Worm (Caenorhabditis elegans) whole organism, young adult: ENCODE results near the gene srg-60.
A peak's percentile ranks its signal among the peaks of the same experiment; 100 is the strongest.

ENCODE experiments used
- B0035.1 ChIP-seq: sonication (generic microtip); optimal IDR thresholded peaks from 2 replicates; lab custom pipeline; 2016; ENCODE audit warnings: missing genetic modification characterization, mild to moderate bottlenecking, missing compliant biosample characterization, missing genotype, missing genetic modification reagents
- B0261.1 ChIP-seq: sonication (generic microtip); optimal IDR thresholded peaks from 2 replicates; lab custom pipeline; 2016; ENCODE audit warnings: mild to moderate bottlenecking, missing genetic modification characterization, moderate library complexity, missing compliant biosample characterization
- C17E4.6 ChIP-seq: fragments of 200-800 bp; sonication (Bioruptor generic); IDR thresholded peaks from 2 replicates; pipeline ENCODE4 v1.3.6; 2022; ENCODE audit warnings: missing genetic modification reagents, missing genetic modification characterization, missing compliant biosample characterization
- F10E7.11 ChIP-seq: sonication (generic microtip); optimal IDR thresholded peaks from 2 replicates; lab custom pipeline; 2017; ENCODE audit warnings: mild to moderate bottlenecking, missing genetic modification characterization, moderate library complexity, missing compliant biosample characterization
- F22D6.2 ChIP-seq: sonication (generic microtip); optimal IDR thresholded peaks from 2 replicates; lab custom pipeline; 2016; ENCODE audit warnings: mild to moderate bottlenecking, missing genetic modification characterization, missing compliant biosample characterization
- F23B12.7 ChIP-seq: sonication (generic microtip); optimal IDR thresholded peaks from 2 replicates; lab custom pipeline; 2017; ENCODE audit warnings: missing genetic modification characterization, mild to moderate bottlenecking, missing compliant biosample characterization, antibody characterized with exemption, moderate library complexity; ENCODE audit not compliant: insufficient read depth
- F33H1.4 ChIP-seq: fragments of 200-800 bp; sonication (Bioruptor generic); IDR thresholded peaks from 2 replicates; pipeline ENCODE4 v1.3.6; 2022; ENCODE audit warnings: missing genetic modification reagents, missing genetic modification characterization, missing compliant biosample characterization
- F52B5.7 ChIP-seq: sonication (generic microtip); optimal IDR thresholded peaks from 2 replicates; lab custom pipeline; 2016; ENCODE audit warnings: mild to moderate bottlenecking, missing genetic modification characterization, missing compliant biosample characterization
- F57C9.4 ChIP-seq: sonication (generic microtip); optimal IDR thresholded peaks from 2 replicates; lab custom pipeline; 2017; ENCODE audit warnings: mild to moderate bottlenecking, missing genetic modification characterization, missing compliant biosample characterization
- K11D2.4 ChIP-seq: fragments of 200-800 bp; sonication (Bioruptor generic); IDR thresholded peaks from 2 replicates; pipeline ENCODE4 v1.3.6; 2022; ENCODE audit warnings: missing genetic modification reagents, missing genetic modification characterization, missing compliant biosample characterization
- T07F8.4 ChIP-seq: sonication (generic microtip); optimal IDR thresholded peaks from 2 replicates; lab custom pipeline; 2016; ENCODE audit warnings: mild to moderate bottlenecking, missing genetic modification characterization, moderate library complexity, missing compliant biosample characterization
- Y67H2A.10 ChIP-seq: fragments of 200-800 bp; sonication (Bioruptor generic); conservative IDR thresholded peaks from 2 replicates; pipeline ENCODE4 v1.3.6; 2022; ENCODE audit warnings: missing genetic modification reagents, missing genetic modification characterization, missing compliant biosample characterization
- akir-1 ChIP-seq: fragments of 200-800 bp; sonication (Bioruptor generic); optimal IDR thresholded peaks from 2 replicates; lab custom pipeline; 2018; ENCODE audit warnings: mild to moderate bottlenecking, missing genetic modification characterization, moderate library complexity, missing compliant biosample characterization
- athp-1 ChIP-seq: sonication (generic microtip); optimal IDR thresholded peaks from 2 replicates; lab custom pipeline; 2017; ENCODE audit warnings: mild to moderate bottlenecking, missing genetic modification characterization, missing compliant biosample characterization
- attf-3 ChIP-seq: fragments of 200-800 bp; sonication (Bioruptor generic); conservative IDR thresholded peaks from 2 replicates; pipeline ENCODE4 v1.3.6; 2022; ENCODE audit warnings: missing genetic modification reagents, missing genetic modification characterization, missing compliant biosample characterization
- ccch-3 ChIP-seq: fragments of 200-800 bp; sonication (Bioruptor generic); optimal IDR thresholded peaks from 2 replicates; lab custom pipeline; 2018; ENCODE audit warnings: mild to moderate bottlenecking, missing genetic modification characterization, missing compliant biosample characterization
- ceh-100 ChIP-seq: fragments of 200-800 bp; sonication (Bioruptor generic); IDR thresholded peaks from 2 replicates; pipeline ENCODE4 v1.3.6; 2022; ENCODE audit warnings: missing genetic modification reagents, missing genetic modification characterization, missing compliant biosample characterization
- ceh-27 ChIP-seq: fragments of 200-800 bp; sonication (Bioruptor generic); optimal IDR thresholded peaks from 2 replicates; lab custom pipeline; 2018; ENCODE audit warnings: mild to moderate bottlenecking, missing genetic modification characterization, moderate library complexity, missing compliant biosample characterization
- ceh-91 ChIP-seq: fragments of 200-800 bp; sonication (Bioruptor generic); IDR thresholded peaks from 2 replicates; pipeline ENCODE4 v1.3.6; 2022; ENCODE audit warnings: missing genetic modification reagents, missing genetic modification characterization, missing compliant biosample characterization
- die-1 ChIP-seq: sonication (generic microtip); optimal IDR thresholded peaks from 2 replicates; lab custom pipeline; 2016; ENCODE audit warnings: missing genotype, mild to moderate bottlenecking, missing genetic modification characterization, missing compliant biosample characterization
- dpl-1 ChIP-seq: fragments of 150-350 bp; optimal IDR thresholded peaks from 2 replicates; lab custom pipeline; 2014; ENCODE audit warnings: missing biosample characterization, missing genetic modification reagents, missing genetic modification characterization
- efl-1 ChIP-seq: fragments of 150-350 bp; optimal IDR thresholded peaks from 2 replicates; lab custom pipeline; 2014; ENCODE audit warnings: missing biosample characterization, missing genetic modification reagents, missing genetic modification characterization
- egrh-3 ChIP-seq: fragments of 200-800 bp; sonication (Bioruptor generic); IDR thresholded peaks from 2 replicates; pipeline ENCODE4 v1.3.6; 2022; ENCODE audit warnings: missing genetic modification reagents, missing genetic modification characterization, missing compliant biosample characterization
- ekl-4 ChIP-seq: fragments of 200-800 bp; sonication (Bioruptor generic); IDR thresholded peaks from 2 replicates; pipeline ENCODE4 v1.3.6; 2022; ENCODE audit warnings: missing genetic modification reagents, missing genetic modification characterization, missing compliant biosample characterization
- hmg-1.2 ChIP-seq: fragments of 200-800 bp; sonication (Bioruptor generic); IDR thresholded peaks from 2 replicates; pipeline ENCODE4 v1.3.6; 2022; ENCODE audit warnings: missing genetic modification reagents, missing genetic modification characterization, missing compliant biosample characterization
- let-607 ChIP-seq, 2 experiments: fragments of 200-800 bp in 1 of 2; sonication (Bioruptor generic) in 1 of 2; sonication (generic microtip) in 1 of 2; optimal IDR thresholded peaks; 2 replicates each; lab custom pipeline; 2016 to 2018; ENCODE audit warnings: mild to moderate bottlenecking in 2 of 2, missing compliant biosample characterization in 2 of 2, missing genetic modification characterization in 2 of 2, moderate library complexity in 2 of 2, missing genotype in 1 of 2
- lin-40 ChIP-seq: sonication (generic microtip); optimal IDR thresholded peaks from 2 replicates; lab custom pipeline; 2016; ENCODE audit warnings: missing genetic modification characterization, mild to moderate bottlenecking, missing compliant biosample characterization, missing genotype, missing genetic modification reagents
- lin-54 ChIP-seq: fragments of 200-800 bp; sonication (Bioruptor generic); optimal IDR thresholded peaks from 2 replicates; lab custom pipeline; 2018; ENCODE audit warnings: mild to moderate bottlenecking, missing genetic modification characterization, missing compliant biosample characterization
- madf-10 ChIP-seq: sonication (generic microtip); optimal IDR thresholded peaks from 2 replicates; lab custom pipeline; 2016; ENCODE audit warnings: mild to moderate bottlenecking, missing genetic modification characterization, missing compliant biosample characterization
- madf-6 ChIP-seq: fragments of 200-800 bp; sonication (Bioruptor generic); IDR thresholded peaks from 2 replicates; pipeline ENCODE4 v1.3.6; 2022; ENCODE audit warnings: missing genetic modification reagents, missing genetic modification characterization, missing compliant biosample characterization
- madf-8 ChIP-seq: fragments of 200-800 bp; sonication (Bioruptor generic); conservative IDR thresholded peaks from 2 replicates; pipeline ENCODE4 v1.3.6; 2022; ENCODE audit warnings: missing genetic modification reagents, missing genetic modification characterization, missing compliant biosample characterization
- mcd-1 ChIP-seq: fragments of 200-800 bp; sonication (Bioruptor generic); IDR thresholded peaks from 2 replicates; pipeline ENCODE4 v1.3.6; 2022; ENCODE audit warnings: missing genetic modification reagents, missing genetic modification characterization, missing compliant biosample characterization
- nfya-2 ChIP-seq: fragments of 200-800 bp; sonication (Bioruptor generic); IDR thresholded peaks from 2 replicates; pipeline ENCODE4 v1.3.6; 2022; ENCODE audit warnings: missing genetic modification reagents, missing genetic modification characterization, missing compliant biosample characterization
- pbrm-1 ChIP-seq: fragments of 200-800 bp; sonication (Bioruptor generic); IDR thresholded peaks from 2 replicates; pipeline ENCODE4 v1.3.6; 2022; ENCODE audit warnings: missing genetic modification reagents, missing genetic modification characterization, missing compliant biosample characterization
- pha-4 ChIP-seq: fragments of 150-350 bp; sonication (generic microtip); optimal IDR thresholded peaks from 2 replicates; lab custom pipeline; 2014; ENCODE audit warnings: missing biosample characterization, missing genetic modification reagents, missing genetic modification characterization
- rcor-1 ChIP-seq: fragments of 200-800 bp; sonication (Bioruptor generic); IDR thresholded peaks from 2 replicates; pipeline ENCODE4 v1.3.6; 2022; ENCODE audit warnings: missing genetic modification reagents, missing genetic modification characterization, missing compliant biosample characterization
- repo-1 ChIP-seq: sonication (generic microtip); optimal IDR thresholded peaks from 2 replicates; lab custom pipeline; 2017; ENCODE audit warnings: mild to moderate bottlenecking, missing genetic modification characterization, missing compliant biosample characterization
- snpc-1.1 ChIP-seq: sonication (generic microtip); optimal IDR thresholded peaks from 2 replicates; lab custom pipeline; 2017; ENCODE audit warnings: missing genetic modification characterization, mild to moderate bottlenecking, missing compliant biosample characterization, antibody characterized with exemption, moderate library complexity, missing genotype, missing genetic modification reagents; ENCODE audit not compliant: insufficient read depth
- snpc-3.4 ChIP-seq: sonication (generic microtip); optimal IDR thresholded peaks from 2 replicates; lab custom pipeline; 2017; ENCODE audit warnings: missing genetic modification characterization, mild to moderate bottlenecking, missing compliant biosample characterization, antibody characterized with exemption, moderate library complexity, missing genotype, missing genetic modification reagents
- snpc-4 ChIP-seq, 5 experiments: fragments of 150-350 bp in 1 of 5; sonication (generic microtip) in 4 of 5; optimal IDR thresholded peaks; 2 replicates each; lab custom pipeline; 2014 to 2018; ENCODE audit warnings: missing genetic modification characterization in 5 of 5, missing biosample characterization in 3 of 5, antibody characterized with exemption in 2 of 5, mild to moderate bottlenecking in 2 of 5, missing compliant biosample characterization in 2 of 5, missing genotype in 2 of 5, moderate library complexity in 2 of 5, missing genetic modification reagents in 1 of 5
- tbp1 ChIP-seq: fragments of 200-800 bp; sonication (Bioruptor generic); optimal IDR thresholded peaks from 2 replicates; lab custom pipeline; 2018; ENCODE audit warnings: mild to moderate bottlenecking, missing genetic modification characterization, missing compliant biosample characterization
- tbx-9 ChIP-seq: sonication (generic microtip); optimal IDR thresholded peaks from 2 replicates; lab custom pipeline; 2016; ENCODE audit warnings: borderline replicate concordance, missing genetic modification characterization, inconsistent platforms, missing compliant biosample characterization
- unc-130 ChIP-seq: sonication (generic microtip); optimal IDR thresholded peaks from 2 replicates; lab custom pipeline; 2016; ENCODE audit warnings: missing genetic modification reagents, missing genetic modification characterization, missing compliant biosample characterization
- xnd-1 ChIP-seq: sonication (generic microtip); optimal IDR thresholded peaks from 2 replicates; lab custom pipeline; 2016; ENCODE audit warnings: missing genotype, missing genetic modification reagents, missing genetic modification characterization, missing compliant biosample characterization
- ztf-18 ChIP-seq: sonication (generic microtip); optimal IDR thresholded peaks from 2 replicates; lab custom pipeline; 2016; ENCODE audit warnings: missing genotype, mild to moderate bottlenecking, missing genetic modification characterization, missing compliant biosample characterization
- ztf-25 ChIP-seq: fragments of 200-800 bp; sonication (Bioruptor generic); IDR thresholded peaks from 2 replicates; pipeline ENCODE4 v1.3.6; 2022; ENCODE audit warnings: missing genetic modification reagents, missing genetic modification characterization, missing compliant biosample characterization
- ztf-3 ChIP-seq: fragments of 200-800 bp; sonication (Bioruptor generic); optimal IDR thresholded peaks from 2 replicates; lab custom pipeline; 2018; ENCODE audit warnings: mild to moderate bottlenecking, missing genetic modification characterization, missing compliant biosample characterization

The srg-60 gene

DNA sequence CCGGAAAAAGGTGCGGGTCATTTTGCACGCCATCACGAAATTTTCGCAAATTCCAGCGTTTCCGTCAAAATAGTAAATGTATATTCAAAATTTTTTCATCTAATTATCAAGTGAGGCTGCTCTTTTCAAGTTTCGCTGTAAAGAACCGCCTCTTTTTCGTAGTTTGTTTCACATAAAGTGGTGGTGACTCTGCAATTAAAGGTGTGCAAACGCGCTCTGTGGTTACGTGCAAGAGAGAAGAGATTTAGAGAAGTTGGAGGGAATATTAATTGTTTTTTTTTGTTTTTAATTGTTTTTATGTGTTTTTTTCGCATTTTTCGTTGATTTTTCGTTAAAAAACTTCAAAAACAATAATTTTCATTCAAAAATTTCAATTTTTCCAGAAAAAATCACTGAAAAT is 49.9 kb downstream of the srg-60 start, which contains the start of gene W02G9.3 (continued):
- TF ChIP-seq snpc-4 (GFP tag; optimal IDR thresholded peaks at IDR 0.05; lab: Kevin White, UChicago) (no peak), snpc-4 (tag; optimal IDR thresholded peaks at IDR 0.05; lab: Kevin White, UChicago) (peak; percentile 24 to 64 (median 44)), madf-10 (tag; lab: Kevin White, UChicago) (no peak), hmg-1.2 (GFP tag; lab: Robert Waterston, UW) (peak; percentile 99), Y67H2A.10 (no peak), snpc-1.1 (peak; percentile 3), C17E4.6 (no peak), F23B12.7 (tag; lab: Kevin White, UChicago) (peak; percentile 60), pha-4 (tag; lab: Kevin White, UChicago) (no peak), tbx-9 (tag; lab: Kevin White, UChicago) (no peak), ccch-3 (no peak), xnd-1 (tag; lab: Kevin White, UChicago) (no peak), ztf-18 (tag; lab: Kevin White, UChicago) (no peak), lin-40 (tag; lab: Kevin White, UChicago) (peak; percentile 40), pbrm-1 (GFP tag; lab: Robert Waterston, UW) (peak; percentile 68; the same call in 1 of the 2 replicates), ztf-3 (no peak), ceh-27 (GFP tag; lab: Kevin White, UChicago) (peak; percentile 51), F52B5.7 (no peak), F57C9.4 (tag; lab: Kevin White, UChicago) (no peak), ceh-100 (GFP tag; lab: Robert Waterston, UW) (peak; percentile 92), madf-8 (no peak), ekl-4 (GFP tag; lab: Robert Waterston, UW) (no peak), T07F8.4 (tag; lab: Kevin White, UChicago) (no peak), athp-1 (tag; lab: Kevin White, UChicago) (no peak), K11D2.4 (GFP tag; lab: Robert Waterston, UW) (peak; percentile 19; the same call in 1 of the 2 replicates), attf-3 (peak; percentile 44; the same call in 1 of the 2 replicates), die-1 (tag; lab: Kevin White, UChicago) (no peak), F22D6.2 (tag; lab: Kevin White, UChicago) (no peak), madf-6 (GFP tag; lab: Robert Waterston, UW) (peak; percentile 77), F33H1.4 (GFP tag; lab: Robert Waterston, UW) (peak; percentile 46; the same call in 1 of the 2 replicates), tbp1 (peak; percentile 58), repo-1 (tag; lab: Kevin White, UChicago) (no peak), efl-1 (peak; percentile 60), F10E7.11 (tag; lab: Kevin White, UChicago) (no peak), B0261.1 (peak; percentile 25), akir-1 (GFP tag; lab: Kevin White, UChicago) (no peak), ceh-91 (GFP tag; lab: Robert Waterston, UW) (peak; percentile 44; the same call in 1 of the 2 replicates), dpl-1 (GFP tag; lab: Kevin White, UChicago) (peak; percentile 57), let-607 (tag; optimal IDR thresholded peaks at IDR 0.05; lab: Kevin White, UChicago) (peak in 1 of 2 experiments; percentile 15), egrh-3 (GFP tag; lab: Robert Waterston, UW) (no peak), lin-54 (GFP tag; lab: Kevin White, UChicago) (peak; percentile 73), nfya-2 (no peak), ztf-25 (no peak), rcor-1 (peak; percentile 48; the same call in 1 of the 2 replicates), B0035.1 (tag; lab: Kevin White, UChicago) (no peak), unc-130 (no peak), snpc-3.4 (tag; lab: Kevin White, UChicago) (peak; percentile 63), mcd-1 (GFP tag; lab: Robert Waterston, UW) (peak; percentile 95)
